Fruit fly (Drosophila melanogaster) whole organism, embryonic: ENCODE data around the gene CG17625.

Experiments used
- Atf6 ChIP-seq: fragments of 200-800 bp; sonication (Bioruptor generic); IDR thresholded peaks from 2 replicates; pipeline ENCODE4 v1.3.6; 2022; ENCODE audit warnings: missing biosample characterization, missing genetic modification characterization
- Blimp-1 ChIP-seq: fragments of 200-800 bp; sonication (Bioruptor generic); optimal IDR thresholded peaks from 3 replicates; lab custom pipeline; 2018; ENCODE audit warnings: missing biosample characterization, missing genetic modification characterization, mild to moderate bottlenecking, moderate library complexity, missing genetic modification reagents
- Bteb2 ChIP-seq: fragments of 200-800 bp; sonication (Bioruptor generic); optimal IDR thresholded peaks from 2 replicates; lab custom pipeline; 2016; ENCODE audit warnings: missing biosample characterization, missing genetic modification characterization
- CG10274 ChIP-seq: fragments of 200-800 bp; sonication (Bioruptor generic); optimal IDR thresholded peaks from 3 replicates; lab custom pipeline; 2017; ENCODE audit warnings: missing biosample characterization, mild to moderate bottlenecking, missing genetic modification characterization
- CG10366 ChIP-seq: fragments of 200-800 bp; sonication (Bioruptor generic); IDR thresholded peaks from 2 replicates; pipeline ENCODE4 v1.3.6; 2022; ENCODE audit warnings: missing biosample characterization, missing genetic modification characterization
- CG11696 ChIP-seq: fragments of 200-800 bp; sonication (Bioruptor generic); IDR thresholded peaks from 2 replicates; pipeline ENCODE4 v1.3.6; 2022; ENCODE audit warnings: missing biosample characterization, missing genetic modification characterization
- CG13424 ChIP-seq: fragments of 200-800 bp; sonication (Bioruptor generic); optimal IDR thresholded peaks from 2 replicates; lab custom pipeline; 2019; ENCODE audit warnings: missing biosample characterization, mild to moderate bottlenecking, missing genetic modification characterization, moderate library complexity
- CG14014 ChIP-seq: fragments of 200-800 bp; sonication (Bioruptor generic); IDR thresholded peaks from 2 replicates; pipeline ENCODE4 v1.3.6; 2022; ENCODE audit warnings: missing biosample characterization, missing genetic modification characterization
- CG1529 ChIP-seq: fragments of 200-800 bp; sonication (Bioruptor generic); optimal IDR thresholded peaks from 3 replicates; lab custom pipeline; 2018; ENCODE audit warnings: missing biosample characterization, missing genetic modification characterization
- CG15479 ChIP-seq: fragments of 200-800 bp; sonication (Bioruptor generic); optimal IDR thresholded peaks from 3 replicates; lab custom pipeline; 2019; ENCODE audit warnings: missing biosample characterization, mild to moderate bottlenecking, missing genetic modification characterization, moderate library complexity
- CG15601 ChIP-seq: fragments of 200-800 bp; sonication (Bioruptor generic); optimal IDR thresholded peaks from 3 replicates; lab custom pipeline; 2019; ENCODE audit warnings: missing biosample characterization, mild to moderate bottlenecking, missing genetic modification characterization, moderate library complexity
- CG17361 ChIP-seq: fragments of 200-800 bp; sonication (Bioruptor generic); IDR thresholded peaks from 3 replicates; pipeline ENCODE4 v1.3.6; 2022; ENCODE audit warnings: missing biosample characterization, missing genetic modification characterization
- CG31365 ChIP-seq: fragments of 200-800 bp; sonication (Bioruptor generic); optimal IDR thresholded peaks from 2 replicates; lab custom pipeline; 2018; ENCODE audit warnings: missing biosample characterization, mild to moderate bottlenecking, missing genetic modification characterization
- CG42726 ChIP-seq: fragments of 200-800 bp; sonication (Bioruptor generic); IDR thresholded peaks from 2 replicates; pipeline ENCODE4 v1.3.6; 2022; ENCODE audit warnings: missing biosample characterization, missing genetic modification characterization; ENCODE audit not compliant: partially characterized antibody
- CG6791 ChIP-seq: fragments of 200-800 bp; sonication (Bioruptor generic); IDR thresholded peaks from 3 replicates; pipeline ENCODE4 v1.3.6; 2022; ENCODE audit warnings: missing biosample characterization, missing genetic modification characterization; ENCODE audit not compliant: partially characterized antibody
- CG6854 ChIP-seq: fragments of 200-800 bp; sonication (Bioruptor generic); optimal IDR thresholded peaks from 3 replicates; lab custom pipeline; 2017; ENCODE audit warnings: missing biosample characterization, mild to moderate bottlenecking, missing genetic modification characterization
- CG7271 ChIP-seq: fragments of 200-800 bp; sonication (Bioruptor generic); optimal IDR thresholded peaks from 2 replicates; lab custom pipeline; 2018; ENCODE audit warnings: missing biosample characterization, mild to moderate bottlenecking, missing genetic modification characterization, moderate library complexity
- CG8089 ChIP-seq: fragments of 200-800 bp; sonication (Bioruptor generic); optimal IDR thresholded peaks from 3 replicates; lab custom pipeline; 2016; ENCODE audit warnings: missing biosample characterization, missing genetic modification characterization
- CG8924 ChIP-seq: fragments of 200-800 bp; optimal IDR thresholded peaks from 3 replicates; lab custom pipeline; 2019; ENCODE audit warnings: missing biosample characterization, mild to moderate bottlenecking, missing genetic modification characterization, moderate library complexity
- CG9817 ChIP-seq: fragments of 200-800 bp; sonication (Bioruptor generic); optimal IDR thresholded peaks from 2 replicates; lab custom pipeline; 2018; ENCODE audit warnings: missing biosample characterization, mild to moderate bottlenecking, missing genetic modification characterization, moderate library complexity
- Ets65A ChIP-seq: fragments of 200-800 bp; sonication (Bioruptor generic); peaks from one replicate; lab custom pipeline; 2016; ENCODE audit warnings: missing biosample characterization, missing genetic modification characterization
- Ets97D ChIP-seq: fragments of 200-800 bp; sonication (Bioruptor generic); optimal IDR thresholded peaks from 3 replicates; lab custom pipeline; 2016; ENCODE audit warnings: missing biosample characterization, missing genetic modification characterization
- Jarid2 ChIP-seq: fragments of 200-800 bp; sonication (Bioruptor generic); optimal IDR thresholded peaks from 3 replicates; lab custom pipeline; 2017; ENCODE audit warnings: mild to moderate bottlenecking, missing biosample characterization, missing genetic modification reagents, missing genetic modification characterization
- Kr ChIP-seq: fragments of 200-800 bp; sonication (Bioruptor generic); optimal IDR thresholded peaks from 2 replicates; lab custom pipeline; 2017; ENCODE audit warnings: missing biosample characterization, mild to moderate bottlenecking, missing genetic modification characterization
- Mad ChIP-seq: fragments of 200-800 bp; sonication (Bioruptor generic); optimal IDR thresholded peaks from 2 replicates; lab custom pipeline; 2016; ENCODE audit warnings: missing biosample characterization, missing genetic modification characterization
- Opbp ChIP-seq: fragments of 200-800 bp; sonication (Bioruptor generic); IDR thresholded peaks from 3 replicates; pipeline ENCODE4 v1.3.6; 2022; ENCODE audit warnings: missing biosample characterization, missing genetic modification characterization; ENCODE audit not compliant: partially characterized antibody
- PHDP ChIP-seq: fragments of 200-800 bp; sonication (Bioruptor generic); optimal IDR thresholded peaks from 3 replicates; lab custom pipeline; 2018; ENCODE audit warnings: missing biosample characterization, mild to moderate bottlenecking, missing genetic modification characterization, moderate library complexity
- Pdp1 ChIP-seq, 2 experiments: fragments of 200-800 bp; sonication (Bioruptor generic); optimal IDR thresholded peaks; 3 replicates each; lab custom pipeline; 2016; ENCODE audit warnings: missing biosample characterization in 2 of 2, missing genetic modification characterization in 2 of 2, mild to moderate bottlenecking in 1 of 2, moderate library complexity in 1 of 2
- Ravus ChIP-seq: fragments of 200-800 bp; sonication (Bioruptor generic); IDR thresholded peaks from 2 replicates; pipeline ENCODE4 v1.3.6; 2022; ENCODE audit warnings: missing biosample characterization, missing genetic modification characterization
- Scr ChIP-seq: fragments of 200-800 bp; sonication (Bioruptor generic); IDR thresholded peaks from 2 replicates; pipeline ENCODE4 v1.3.6; 2022; ENCODE audit warnings: missing biosample characterization, missing genetic modification characterization; ENCODE audit not compliant: partially characterized antibody
- Vsx1 ChIP-seq: fragments of 200-800 bp; sonication (Bioruptor generic); optimal IDR thresholded peaks from 2 replicates; lab custom pipeline; 2017; ENCODE audit warnings: missing biosample characterization, mild to moderate bottlenecking, missing genetic modification characterization, missing genetic modification reagents
- abd-A ChIP-seq: fragments of 200-800 bp; sonication (Bioruptor generic); optimal IDR thresholded peaks from 3 replicates; lab custom pipeline; 2019; ENCODE audit warnings: missing biosample characterization, mild to moderate bottlenecking, missing genetic modification characterization, moderate library complexity
- al ChIP-seq: fragments of 200-800 bp; sonication (Bioruptor generic); IDR thresholded peaks from 2 replicates; pipeline ENCODE4 v1.3.6; 2022; ENCODE audit warnings: missing biosample characterization, missing genetic modification characterization
- az2 ChIP-seq: fragments of 200-800 bp; sonication (Bioruptor generic); optimal IDR thresholded peaks from 3 replicates; lab custom pipeline; 2016; ENCODE audit warnings: missing biosample characterization, missing genetic modification characterization
- chinmo ChIP-seq: fragments of 200-800 bp; sonication (Bioruptor generic); IDR thresholded peaks from 4 replicates; pipeline ENCODE4 v1.3.6; 2022; ENCODE audit warnings: missing biosample characterization, missing genetic modification characterization; ENCODE audit not compliant: partially characterized antibody
- da ChIP-seq: fragments of 200-800 bp; sonication (Bioruptor generic); optimal IDR thresholded peaks from 2 replicates; lab custom pipeline; 2016; ENCODE audit warnings: missing biosample characterization, missing genetic modification characterization
- dati ChIP-seq: fragments of 200-800 bp; sonication (Bioruptor generic); IDR thresholded peaks from 2 replicates; pipeline ENCODE4 v1.3.6; 2022; ENCODE audit warnings: missing biosample characterization, missing genetic modification characterization
- dimm ChIP-seq: fragments of 200-800 bp; sonication (Bioruptor generic); IDR thresholded peaks from 2 replicates; pipeline ENCODE4 v1.3.6; 2022; ENCODE audit warnings: missing biosample characterization, missing genetic modification characterization
- disco-r ChIP-seq: fragments of 200-800 bp; sonication (Bioruptor generic); optimal IDR thresholded peaks from 2 replicates; lab custom pipeline; 2016; ENCODE audit warnings: missing biosample characterization, missing genetic modification characterization
- dysf ChIP-seq: fragments of 200-800 bp; sonication (Bioruptor generic); IDR thresholded peaks from 3 replicates; pipeline ENCODE4 v1.3.6; 2022; ENCODE audit warnings: missing biosample characterization, missing genetic modification characterization
- ems ChIP-seq: fragments of 200-800 bp; sonication (Bioruptor generic); optimal IDR thresholded peaks from 3 replicates; lab custom pipeline; 2016; ENCODE audit warnings: missing biosample characterization, missing genetic modification characterization
- gce ChIP-seq: fragments of 200-800 bp; sonication (Bioruptor generic); IDR thresholded peaks from 3 replicates; pipeline ENCODE4 v1.3.6; 2022; ENCODE audit warnings: missing biosample characterization, missing genetic modification characterization
- grn ChIP-seq: fragments of 200-800 bp; sonication (Bioruptor generic); optimal IDR thresholded peaks from 3 replicates; lab custom pipeline; 2017; ENCODE audit warnings: missing biosample characterization, missing genetic modification characterization
- mld ChIP-seq: fragments of 200-800 bp; sonication (Bioruptor generic); IDR thresholded peaks from 3 replicates; pipeline ENCODE4 v1.3.6; 2022; ENCODE audit warnings: missing biosample characterization, missing genetic modification characterization; ENCODE audit not compliant: partially characterized antibody
- nerfin-1 ChIP-seq: fragments of 200-800 bp; sonication (Bioruptor generic); optimal IDR thresholded peaks from 3 replicates; lab custom pipeline; 2019; ENCODE audit warnings: missing biosample characterization, mild to moderate bottlenecking, missing genetic modification characterization, moderate library complexity
- onecut ChIP-seq: fragments of 200-800 bp; sonication (Bioruptor generic); IDR thresholded peaks from 2 replicates; pipeline ENCODE4 v1.3.6; 2022; ENCODE audit warnings: missing biosample characterization, missing genetic modification characterization
- pfk ChIP-seq: fragments of 200-800 bp; sonication (Bioruptor generic); optimal IDR thresholded peaks from 2 replicates; lab custom pipeline; 2018; ENCODE audit warnings: missing biosample characterization, mild to moderate bottlenecking, missing genetic modification characterization, moderate library complexity
- ro ChIP-seq: fragments of 200-800 bp; sonication (Bioruptor generic); IDR thresholded peaks from 2 replicates; pipeline ENCODE4 v1.3.6; 2022; ENCODE audit warnings: missing biosample characterization, missing genetic modification characterization
- scrt ChIP-seq: fragments of 200-800 bp; sonication (Bioruptor generic); optimal IDR thresholded peaks from 2 replicates; lab custom pipeline; 2018; ENCODE audit warnings: missing biosample characterization, mild to moderate bottlenecking, missing genetic modification characterization, moderate library complexity
- sima ChIP-seq: fragments of 200-800 bp; sonication (Bioruptor generic); optimal IDR thresholded peaks from 2 replicates; lab custom pipeline; 2016; ENCODE audit warnings: missing biosample characterization, missing genetic modification characterization

Gene CG17625

dm6 chr3R:22673528-22673959 lies 13.1 kb upstream of the CG17625 start (continued):
- TF ChIP-seq Scr (GFP tag; lab: Robert Waterston, UW) (0 out of 2 replicates have a peak, but pooled peaks have one; percentile 7), Kr (no peak), CG14014 (no peak), CG9817 (tag; lab: Kevin White, UChicago) (peak; percentile 27), CG15601 (tag; lab: Kevin White, UChicago) (peak; percentile 49), grn (peak; percentile 48), nerfin-1 (peak; percentile 55), CG15479 (GFP tag; lab: Kevin White, UChicago) (peak; percentile 65), Ets97D (GFP tag; lab: Kevin White, UChicago) (no peak), CG6791 (GFP tag; lab: Robert Waterston, UW) (no peak), da (peak; percentile 25), disco-r (GFP tag; lab: Kevin White, UChicago) (peak; percentile 60), CG42726 (GFP tag; lab: Robert Waterston, UW) (no peak), CG31365 (tag; lab: Kevin White, UChicago) (no peak), az2 (peak; percentile 77), Pdp1 (GFP tag; optimal IDR thresholded peaks at IDR 0.05; lab: Kevin White, UChicago) (peak; percentile 69 to 79), scrt (no peak), sima (GFP tag; lab: Kevin White, UChicago) (peak; percentile 15), abd-A (no peak), Jarid2 (GFP tag; lab: Kevin White, UChicago) (peak; percentile 5), CG10366 (no peak; the same call in 1 of the 2 replicates), CG8924 (peak; percentile 89), Bteb2 (GFP tag; lab: Kevin White, UChicago) (peak; percentile 30), Blimp-1 (GFP tag; lab: Kevin White, UChicago) (peak; percentile 59), Atf6 (GFP tag; lab: Robert Waterston, UW) (no peak), Mad (GFP tag; lab: Kevin White, UChicago) (peak; percentile 61), CG11696 (GFP tag; lab: Robert Waterston, UW) (peak; percentile 96), ems (GFP tag; lab: Kevin White, UChicago) (peak; percentile 60), Ravus (GFP tag; lab: Robert Waterston, UW) (no peak), CG1529 (GFP tag; lab: Kevin White, UChicago) (peak; percentile 72), CG7271 (tag; lab: Kevin White, UChicago) (peak; percentile 77), Ets65A (GFP tag; lab: Kevin White, UChicago) (peak; percentile 96), Vsx1 (GFP tag; lab: Kevin White, UChicago) (peak; percentile 33), dysf (GFP tag; lab: Robert Waterston, UW) (peak; percentile 55; the same call in 2 of the 3 replicates), chinmo (GFP tag; lab: Robert Waterston, UW) (no peak), mld (GFP tag; lab: Robert Waterston, UW) (no peak), al (GFP tag; lab: Robert Waterston, UW) (no peak), CG10274 (peak; percentile 22), dati (GFP tag; lab: Robert Waterston, UW) (no peak), ro (GFP tag; lab: Robert Waterston, UW) (no peak; the same call in 1 of the 2 replicates), CG17361 (GFP tag; lab: Robert Waterston, UW) (peak; percentile 92; the same call in 2 of the 3 replicates), PHDP (tag; lab: Kevin White, UChicago) (peak; percentile 48), CG13424 (tag; lab: Kevin White, UChicago) (peak; percentile 64), CG8089 (GFP tag; lab: Kevin White, UChicago) (peak; percentile 67), gce (no peak), CG6854 (GFP tag; lab: Kevin White, UChicago) (peak; percentile 24), onecut (GFP tag; lab: Robert Waterston, UW) (peak; percentile 26; the same call in 1 of the 2 replicates), pfk (GFP tag; lab: Kevin White, UChicago) (no peak), Opbp (GFP tag; lab: Robert Waterston, UW) (no peak), dimm (GFP tag; lab: Robert Waterston, UW) (no peak)
